Worm (Caenorhabditis elegans) whole organism, young adult: ENCODE data around the gene Y69E1A.8.

Experiments used
- F39B2.1 ChIP-seq: fragments of 200-800 bp; sonication (Bioruptor generic); IDR thresholded peaks from 2 replicates; pipeline ENCODE4 v1.3.6; 2022; ENCODE audit warnings: missing genetic modification reagents, missing genetic modification characterization, missing compliant biosample characterization
- T26A5.8 ChIP-seq: sonication (generic microtip); optimal IDR thresholded peaks from 2 replicates; lab custom pipeline; 2016; ENCODE audit warnings: missing genetic modification characterization, missing compliant biosample characterization
- aptf-3 ChIP-seq: fragments of 200-800 bp; sonication (Bioruptor generic); IDR thresholded peaks from 2 replicates; pipeline ENCODE4 v1.3.6; 2022; ENCODE audit warnings: missing genetic modification characterization, missing compliant biosample characterization
- lag-1 ChIP-seq: fragments of 200-800 bp; sonication (Bioruptor generic); IDR thresholded peaks from 2 replicates; pipeline ENCODE4 v1.3.6; 2022; ENCODE audit warnings: missing genetic modification reagents, missing genetic modification characterization, missing compliant biosample characterization
- repo-1 ChIP-seq: sonication (generic microtip); optimal IDR thresholded peaks from 2 replicates; lab custom pipeline; 2017; ENCODE audit warnings: mild to moderate bottlenecking, missing genetic modification characterization, missing compliant biosample characterization
- snpc-1.1 ChIP-seq: sonication (generic microtip); optimal IDR thresholded peaks from 2 replicates; lab custom pipeline; 2017; ENCODE audit warnings: missing genetic modification characterization, mild to moderate bottlenecking, missing compliant biosample characterization, antibody characterized with exemption, moderate library complexity, missing genotype, missing genetic modification reagents; ENCODE audit not compliant: insufficient read depth
- unc-130 ChIP-seq: sonication (generic microtip); optimal IDR thresholded peaks from 2 replicates; lab custom pipeline; 2016; ENCODE audit warnings: missing genetic modification reagents, missing genetic modification characterization, missing compliant biosample characterization
- ztf-25 ChIP-seq: fragments of 200-800 bp; sonication (Bioruptor generic); IDR thresholded peaks from 2 replicates; pipeline ENCODE4 v1.3.6; 2022; ENCODE audit warnings: missing genetic modification reagents, missing genetic modification characterization, missing compliant biosample characterization

ce11 chrIV:10951997-10952396 is 14.4 kb upstream of the Y69E1A.8 start, which contains the start of gene Y69E1A.3:
- TF ChIP-seq lag-1 (GFP tag; lab: Robert Waterston, UW) (no peak), snpc-1.1 (tag; lab: Kevin White, UChicago) (no peak), ztf-25 (GFP tag; lab: Robert Waterston, UW) (no peak), aptf-3 (GFP tag; lab: Robert Waterston, UW) (no peak), unc-130 (GFP tag; lab: Kevin White, UChicago) (no peak), F39B2.1 (no peak), repo-1 (no peak), T26A5.8 (no peak)
